Worm (Caenorhabditis elegans): ENCODE data around the gene Y25C1A.6.

The Y25C1A.6 gene

DNA sequence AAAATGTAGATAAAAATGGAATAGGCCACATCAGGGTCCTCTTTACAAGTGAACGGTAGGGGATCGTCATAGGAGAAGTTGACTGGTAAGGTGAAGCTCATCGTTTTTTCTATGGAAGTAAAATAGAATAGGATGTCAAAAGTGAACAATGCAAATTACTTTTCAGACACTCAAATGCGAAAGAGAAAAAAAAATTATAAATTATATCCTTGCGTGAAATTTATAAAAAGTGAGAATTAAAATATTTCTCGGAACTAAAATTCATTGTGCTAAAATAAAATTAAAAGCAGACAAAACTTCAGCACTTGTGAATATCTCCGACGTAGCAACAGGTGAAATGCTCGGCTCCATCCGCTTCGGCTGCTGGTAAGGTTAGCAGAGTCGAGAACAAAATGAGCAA lies 32.5 kb downstream of the Y25C1A.6 start, which contains the start of gene srg-22:
srg-22 (minus strand) TSS at position 101 of the 400 bp plus-strand sequence.
- TF ChIP-seq pha-4 (GFP tag; IDR thresholded peaks at IDR 0.05), result no peak
- no peak for TF ChIP-seq pha-4 (tag; optimal IDR thresholded peaks at IDR 0.05)
- TF ChIP-seq lin-29 (GFP tag; IDR thresholded peaks at IDR 0.05), result no peak
- TF ChIP-seq ztf-11 (tag; optimal IDR thresholded peaks at IDR 0.05), result no peak
- no peak for TF ChIP-seq ZK546.5 (tag; optimal IDR thresholded peaks at IDR 0.05)
- TF ChIP-seq lin-38 (GFP tag; IDR thresholded peaks at IDR 0.05), result no peak
- no peak for TF ChIP-seq madf-5 (GFP tag; IDR thresholded peaks at IDR 0.05)
- no peak for TF ChIP-seq nhr-102 (tag; optimal IDR thresholded peaks at IDR 0.05)
- no peak for TF ChIP-seq daf-8 (GFP tag; IDR thresholded peaks at IDR 0.05)
- no peak for TF ChIP-seq unc-130 (GFP tag; optimal IDR thresholded peaks at IDR 0.05)
- no peak for TF ChIP-seq D1046.2 (GFP tag; IDR thresholded peaks at IDR 0.05)
- TF ChIP-seq tag-97 (GFP tag; IDR thresholded peaks at IDR 0.05), result no peak
- no peak for TF ChIP-seq nhr-6 (tag; optimal IDR thresholded peaks at IDR 0.05)
- TF ChIP-seq nhr-237 (tag; optimal IDR thresholded peaks at IDR 0.05), result no peak
- TF ChIP-seq aly-2 (tag; optimal IDR thresholded peaks at IDR 0.05), result no peak

DNA sequence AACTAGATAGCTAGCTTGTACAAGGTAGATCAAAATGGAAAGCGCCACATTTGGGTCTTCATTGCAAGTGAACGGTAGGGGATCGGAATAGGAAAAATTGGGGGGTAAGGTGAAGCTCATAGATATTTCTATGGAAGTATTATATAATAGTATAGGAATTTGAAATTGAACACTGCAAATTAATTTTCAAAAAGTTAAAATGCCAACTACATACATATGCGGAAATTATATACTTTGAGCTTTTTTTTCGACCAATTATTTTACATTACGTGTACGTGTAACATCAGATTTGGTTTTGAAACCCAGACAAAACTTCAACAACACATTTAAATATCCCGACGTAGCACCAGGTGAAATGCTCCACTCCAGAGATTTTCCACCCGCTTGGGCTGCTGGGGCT lies 35.2 kb downstream of the Y25C1A.6 start, which contains the start of gene srg-23:
srg-23 (minus strand) TSS at position 101 of the 400 bp plus-strand sequence.
- TF ChIP-seq attf-4 (tag; optimal IDR thresholded peaks at IDR 0.05) (no peak), nhr-76 (tag; optimal IDR thresholded peaks at IDR 0.05) (no peak), lin-13 (GFP tag; optimal IDR thresholded peaks at IDR 0.05) (no peak), nhr-111 (GFP tag; optimal IDR thresholded peaks at IDR 0.05) (no peak), ceh-62 (tag; optimal IDR thresholded peaks at IDR 0.05) (no peak), nhr-41 (GFP tag; IDR thresholded peaks at IDR 0.05) (no peak), unc-130 (GFP tag; optimal IDR thresholded peaks at IDR 0.05) (no peak), tag-97 (GFP tag; IDR thresholded peaks at IDR 0.05) (no peak), fos-1 (tag; optimal IDR thresholded peaks at IDR 0.05) (no peak), ama-1 (optimal IDR thresholded peaks at IDR 0.05) (no peak), vab-7 (GFP tag; IDR thresholded peaks at IDR 0.05) (no peak), nhr-237 (tag; optimal IDR thresholded peaks at IDR 0.05) (no peak), F26F4.8 (GFP tag; conservative IDR thresholded peaks at IDR 0.05) (no peak)

DNA sequence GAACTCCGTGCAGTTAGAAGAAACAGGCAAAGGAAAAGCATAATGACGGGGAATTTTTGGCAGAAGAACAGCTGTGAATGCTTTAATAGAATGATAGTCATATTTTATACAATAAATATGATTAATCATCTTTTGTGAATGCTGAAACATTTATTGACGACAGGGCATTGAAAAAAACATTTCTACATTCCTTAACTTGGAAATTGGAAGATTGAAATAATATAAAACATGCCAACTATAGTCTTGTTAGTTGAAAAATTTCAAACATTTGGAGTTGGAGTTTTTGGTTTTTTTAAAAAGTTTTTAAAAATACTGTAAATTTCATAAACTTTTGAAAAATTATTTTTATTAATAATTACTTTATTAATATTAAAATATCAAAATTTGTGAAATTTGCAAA lies 36.0 kb downstream of the Y25C1A.6 start, which contains the start of gene Y25C1A.14:
Y25C1A.14 (minus strand) TSS at position 101 of the 400 bp plus-strand sequence.
- no peak for TF ChIP-seq dmd-6 (GFP tag; IDR thresholded peaks at IDR 0.05)
- TF ChIP-seq zip-2 (tag; optimal IDR thresholded peaks at IDR 0.05), result no peak
- TF ChIP-seq madf-9 (GFP tag; conservative IDR thresholded peaks at IDR 0.05), result no peak
- TF ChIP-seq mxl-2 (GFP tag; conservative IDR thresholded peaks at IDR 0.05), result no peak
- TF ChIP-seq lin-1 (GFP tag; IDR thresholded peaks at IDR 0.05), result no peak
- TF ChIP-seq nhr-25 (tag; optimal IDR thresholded peaks at IDR 0.05; ENCODE audit: borderline replicate concordance, insufficient read depth), result no peak
- TF ChIP-seq madf-5 (GFP tag; IDR thresholded peaks at IDR 0.05), result no peak
- TF ChIP-seq ceh-62 (tag; optimal IDR thresholded peaks at IDR 0.05), result no peak
- TF ChIP-seq zfp-2 (tag; optimal IDR thresholded peaks at IDR 0.05), result no peak
- TF ChIP-seq lsy-2 (tag; optimal IDR thresholded peaks at IDR 0.05), result no peak
- no peak for TF ChIP-seq lin-15B (tag; optimal IDR thresholded peaks at IDR 0.05)
- no peak for TF ChIP-seq gei-8 (GFP tag; optimal IDR thresholded peaks at IDR 0.05)
- TF ChIP-seq Y105C5A.15 (GFP tag; IDR thresholded peaks at IDR 0.05), result no peak
- TF ChIP-seq ceh-32 (tag; optimal IDR thresholded peaks at IDR 0.05; ENCODE audit: poor library complexity), result no peak
- no peak for TF ChIP-seq spr-1 (tag; optimal IDR thresholded peaks at IDR 0.05)
- TF ChIP-seq ama-1 (optimal IDR thresholded peaks at IDR 0.05), result no peak

DNA sequence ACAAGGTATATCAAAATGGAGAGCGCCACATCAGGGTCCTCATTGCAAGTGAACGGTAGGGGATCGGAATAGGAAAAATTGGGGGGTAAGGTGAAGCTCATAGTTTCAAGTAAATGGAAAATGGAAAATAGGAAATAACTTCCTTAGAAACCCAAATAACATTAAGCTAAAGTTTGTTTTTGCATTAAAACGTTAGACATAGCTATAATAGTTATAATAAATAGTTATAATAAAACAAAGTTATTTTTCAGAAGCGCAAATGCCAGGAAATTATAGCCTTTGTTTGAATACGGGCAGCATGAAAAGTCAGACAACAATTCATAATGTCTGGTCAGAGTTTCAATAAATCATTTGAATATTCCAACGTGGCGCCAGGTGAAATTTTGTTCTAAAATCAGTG lies 39.7 kb downstream of the Y25C1A.6 start, which contains the start of gene srg-24:
srg-24 (minus strand) TSS at position 101 of the 400 bp plus-strand sequence.
- no peak for TF ChIP-seq duxl-1 (tag; optimal IDR thresholded peaks at IDR 0.05; ENCODE audit: poor library complexity)
- no peak for TF ChIP-seq lin-38 (GFP tag; IDR thresholded peaks at IDR 0.05)
- no peak for TF ChIP-seq F10B5.3 (tag; optimal IDR thresholded peaks at IDR 0.05)
- TF ChIP-seq daf-16 (GFP tag; optimal IDR thresholded peaks at IDR 0.05), result no peak
- no peak for TF ChIP-seq daf-16 (tag; optimal IDR thresholded peaks at IDR 0.05)
- no peak for TF ChIP-seq ceh-62 (tag; optimal IDR thresholded peaks at IDR 0.05)
- TF ChIP-seq Y5F2A.4 (GFP tag; optimal IDR thresholded peaks at IDR 0.05), result no peak
- no peak for TF ChIP-seq dmd-8 (GFP tag; IDR thresholded peaks at IDR 0.05)
- no peak for TF ChIP-seq lin-1 (GFP tag; IDR thresholded peaks at IDR 0.05)
